Worm (Caenorhabditis elegans) whole organism, L4 larva: Measurements from ENCODE around the gene F19C7.8.

Source experiments
- D1046.2 ChIP-seq: fragments of 200-800 bp; sonication (Bioruptor generic); IDR thresholded peaks from 2 replicates; pipeline ENCODE4 v1.3.6; 2022; ENCODE audit warnings: missing genetic modification characterization, missing compliant biosample characterization
- F49E8.2 ChIP-seq: sonication (generic microtip); optimal IDR thresholded peaks from 2 replicates; lab custom pipeline; 2016; ENCODE audit warnings: missing compliant biosample characterization, mild to moderate bottlenecking, missing genetic modification characterization, borderline replicate concordance
- Y48G9A.11 ChIP-seq: fragments of 200-800 bp; sonication (Bioruptor generic); IDR thresholded peaks from 2 replicates; pipeline ENCODE4 v1.3.6; 2022; ENCODE audit warnings: missing genetic modification reagents, missing genetic modification characterization, missing compliant biosample characterization
- ZK546.5 ChIP-seq, 2 experiments: sonication (generic microtip); optimal IDR thresholded peaks; 2 replicates each; lab custom pipeline; 2017; ENCODE audit warnings: missing biosample characterization in 2 of 2, missing genetic modification characterization in 2 of 2
- aha-1 ChIP-seq: fragments of 150-350 bp; peaks from one replicate; lab custom pipeline; 2014; ENCODE audit warnings: missing biosample characterization, missing genetic modification characterization
- ama-1 ChIP-seq: fragments of 150-350 bp; optimal IDR thresholded peaks from 2 replicates; lab custom pipeline; 2014; ENCODE audit warnings: inconsistent platforms, mixed read lengths
- arid-1 ChIP-seq: fragments of 200-800 bp; sonication (Bioruptor generic); conservative IDR thresholded peaks from 2 replicates; pipeline ENCODE4 v1.3.6; 2022; ENCODE audit warnings: missing genetic modification reagents, missing genetic modification characterization, missing compliant biosample characterization
- ceh-28 ChIP-seq: fragments of 150-350 bp; optimal IDR thresholded peaks from 2 replicates; lab custom pipeline; 2014; ENCODE audit warnings: missing biosample characterization, missing genetic modification reagents, missing genetic modification characterization
- ceh-62 ChIP-seq: sonication (generic microtip); optimal IDR thresholded peaks from 2 replicates; lab custom pipeline; 2017; ENCODE audit warnings: missing biosample characterization, missing genetic modification characterization
- ceh-82 ChIP-seq: sonication (generic microtip); optimal IDR thresholded peaks from 2 replicates; lab custom pipeline; 2017; ENCODE audit warnings: missing biosample characterization, missing genetic modification characterization
- ctbp-1 ChIP-seq: fragments of 200-800 bp; sonication (Bioruptor generic); IDR thresholded peaks from 2 replicates; pipeline ENCODE4 v1.3.6; 2022; ENCODE audit warnings: missing genetic modification reagents, missing genetic modification characterization, missing compliant biosample characterization
- daf-16 ChIP-seq, 3 experiments: sonication (generic microtip); optimal IDR thresholded peaks; 2 replicates each; lab custom pipeline; 2016 to 2017; ENCODE audit warnings: missing genetic modification characterization in 3 of 3, missing genetic modification reagents in 3 of 3, mild to moderate bottlenecking in 2 of 3, missing compliant biosample characterization in 2 of 3, missing biosample characterization in 1 of 3, moderate library complexity in 1 of 3
- daf-19 ChIP-seq: fragments of 200-800 bp; sonication (Bioruptor generic); conservative IDR thresholded peaks from 2 replicates; pipeline ENCODE4 v1.3.6; 2022; ENCODE audit warnings: missing genetic modification characterization, missing compliant biosample characterization
- daf-8 ChIP-seq: fragments of 200-800 bp; sonication (Bioruptor generic); IDR thresholded peaks from 2 replicates; pipeline ENCODE4 v1.3.6; 2022; ENCODE audit warnings: missing genetic modification characterization, missing compliant biosample characterization
- dmd-6 ChIP-seq: fragments of 200-800 bp; sonication (Bioruptor generic); IDR thresholded peaks from 2 replicates; pipeline ENCODE4 v1.3.6; 2022; ENCODE audit warnings: missing genetic modification reagents, missing genetic modification characterization, missing compliant biosample characterization
- dmd-8 ChIP-seq: fragments of 200-800 bp; sonication (Bioruptor generic); IDR thresholded peaks from 2 replicates; pipeline ENCODE4 v1.3.6; 2022; ENCODE audit warnings: missing genetic modification characterization, missing compliant biosample characterization
- hlh-11 ChIP-seq: fragments of 200-800 bp; sonication (Bioruptor generic); optimal IDR thresholded peaks from 2 replicates; lab custom pipeline; 2018; ENCODE audit warnings: mild to moderate bottlenecking, missing genetic modification characterization, missing compliant biosample characterization
- hlh-30 ChIP-seq: sonication (generic microtip); optimal IDR thresholded peaks from 2 replicates; lab custom pipeline; 2017; ENCODE audit warnings: antibody characterized with exemption, mild to moderate bottlenecking, missing genetic modification characterization, missing compliant biosample characterization; ENCODE audit not compliant: insufficient read depth
- jun-1 ChIP-seq: fragments of 150-350 bp; optimal IDR thresholded peaks from 2 replicates; lab custom pipeline; 2014; ENCODE audit warnings: missing biosample characterization, missing genetic modification reagents, missing genetic modification characterization
- lir-3 ChIP-seq: sonication (generic microtip); optimal IDR thresholded peaks from 2 replicates; lab custom pipeline; 2016; ENCODE audit warnings: mild to moderate bottlenecking, missing genetic modification characterization, missing compliant biosample characterization
- madf-5 ChIP-seq, 2 experiments: fragments of 200-800 bp; sonication (Bioruptor generic); IDR thresholded peaks; 2 replicates each; pipeline ENCODE4 v1.3.6; 2022; ENCODE audit warnings: missing compliant biosample characterization in 2 of 2, missing genetic modification characterization in 2 of 2
- mdt-29 ChIP-seq: fragments of 200-800 bp; sonication (Bioruptor generic); IDR thresholded peaks from 2 replicates; pipeline ENCODE4 v1.3.6; 2022; ENCODE audit warnings: missing genetic modification reagents, missing genetic modification characterization, missing compliant biosample characterization
- mes-2 ChIP-seq: sonication (generic microtip); optimal IDR thresholded peaks from 2 replicates; lab custom pipeline; 2016; ENCODE audit warnings: missing genotype, mild to moderate bottlenecking, missing genetic modification characterization, missing compliant biosample characterization; ENCODE audit not compliant: poor library complexity, severe bottlenecking
- nhr-25 ChIP-seq: sonication (generic microtip); optimal IDR thresholded peaks from 2 replicates; lab custom pipeline; 2017; ENCODE audit warnings: missing genetic modification characterization, mild to moderate bottlenecking, missing compliant biosample characterization, antibody characterized with exemption, moderate library complexity, borderline replicate concordance; ENCODE audit not compliant: insufficient read depth
- nhr-28 ChIP-seq: fragments of 150-350 bp; optimal IDR thresholded peaks from 2 replicates; lab custom pipeline; 2014; ENCODE audit warnings: missing biosample characterization, missing genetic modification characterization
- nhr-41 ChIP-seq: fragments of 200-800 bp; sonication (Bioruptor generic); IDR thresholded peaks from 2 replicates; pipeline ENCODE4 v1.3.6; 2022; ENCODE audit warnings: missing genetic modification reagents, missing genetic modification characterization, missing compliant biosample characterization
- nhr-42 ChIP-seq: fragments of 200-800 bp; sonication (Bioruptor generic); IDR thresholded peaks from 2 replicates; pipeline ENCODE4 v1.3.6; 2022; ENCODE audit warnings: missing genetic modification characterization, missing compliant biosample characterization
- pha-4 ChIP-seq, 2 experiments: fragments of 150-350 bp in 1 of 2; fragments of 200-800 bp in 1 of 2; sonication (Bioruptor generic) in 1 of 2; IDR thresholded peaks in 1 of 2; optimal IDR thresholded peaks in 1 of 2; 2 replicates each; pipeline versions ENCODE4 v1.3.6 to Lab custom; 2014 to 2022; ENCODE audit warnings: missing genetic modification characterization in 2 of 2, missing genetic modification reagents in 2 of 2, missing biosample characterization in 1 of 2, missing compliant biosample characterization in 1 of 2
- php-3 ChIP-seq: fragments of 200-800 bp; sonication (Bioruptor generic); IDR thresholded peaks from 2 replicates; pipeline ENCODE4 v1.3.6; 2022; ENCODE audit warnings: missing genetic modification reagents, missing genetic modification characterization, missing compliant biosample characterization
- pqm-1 ChIP-seq: sonication (generic microtip); optimal IDR thresholded peaks from 2 replicates; lab custom pipeline; 2017; ENCODE audit warnings: missing biosample characterization, missing genetic modification characterization
- sdz-12 ChIP-seq: fragments of 200-800 bp; sonication (Bioruptor generic); optimal IDR thresholded peaks from 2 replicates; lab custom pipeline; 2018; ENCODE audit warnings: mild to moderate bottlenecking, missing genetic modification characterization, missing compliant biosample characterization
- snpc-1.2 ChIP-seq: fragments of 200-800 bp; sonication (Bioruptor generic); IDR thresholded peaks from 2 replicates; pipeline ENCODE4 v1.3.6; 2022; ENCODE audit warnings: missing genetic modification reagents, missing genetic modification characterization, missing compliant biosample characterization
- spr-3 ChIP-seq: fragments of 200-800 bp; sonication (Bioruptor generic); optimal IDR thresholded peaks from 2 replicates; lab custom pipeline; 2018; ENCODE audit warnings: mild to moderate bottlenecking, missing genetic modification characterization, missing compliant biosample characterization
- unc-62 ChIP-seq, 3 experiments: fragments of 150-350 bp in 1 of 3; sonication (generic microtip); optimal IDR thresholded peaks in 2 of 3; peaks in 1 of 3; 1 replicate in 1 of 3; 2 replicates in 2 of 3; lab custom pipeline; 2014 to 2017; ENCODE audit warnings: missing biosample characterization in 3 of 3, missing genetic modification characterization in 3 of 3, missing genetic modification reagents in 3 of 3, missing genotype in 1 of 3
- zfp-2 ChIP-seq: sonication (generic microtip); optimal IDR thresholded peaks from 2 replicates; lab custom pipeline; 2016; ENCODE audit warnings: mild to moderate bottlenecking, missing genetic modification characterization, missing compliant biosample characterization
- zip-11 ChIP-seq: fragments of 200-800 bp; sonication (Bioruptor generic); IDR thresholded peaks from 2 replicates; pipeline ENCODE4 v1.3.6; 2022; ENCODE audit warnings: missing genetic modification characterization, missing compliant biosample characterization

The F19C7.8 gene

ce11 chrIV:4562599-4563116 lies 75.2 kb downstream of the F19C7.8 start, which contains the start of gene igeg-1:
igeg-1 (plus strand) TSS chrIV:4562649.
- no peak for TF ChIP-seq snpc-1.2 (GFP tag; lab: Robert Waterston, UW)
- TF ChIP-seq nhr-25: no peak
- TF ChIP-seq ceh-62: no peak
- TF ChIP-seq madf-5 (GFP tag; IDR thresholded peaks at IDR 0.05; lab: Robert Waterston, UW): no peak
- no peak for TF ChIP-seq lir-3 (tag; lab: Kevin White, UChicago)
- no peak for TF ChIP-seq D1046.2 (GFP tag; lab: Robert Waterston, UW)
- TF ChIP-seq daf-19 (GFP tag; lab: Robert Waterston, UW): no peak
- TF ChIP-seq ama-1 (lab: Kevin White, UChicago): peak; percentile 23
- no peak for TF ChIP-seq zfp-2 (tag; lab: Kevin White, UChicago)
- no peak for TF ChIP-seq daf-16 (GFP tag; optimal IDR thresholded peaks at IDR 0.05; lab: Kevin White, UChicago)
- no peak for TF ChIP-seq daf-16 (tag; optimal IDR thresholded peaks at IDR 0.05; lab: Kevin White, UChicago)
- TF ChIP-seq unc-62 (GFP tag; optimal IDR thresholded peaks at IDR 0.05 in 1 of 2; lab: Kevin White, UChicago): no peak
- no peak for TF ChIP-seq unc-62 (tag; optimal IDR thresholded peaks at IDR 0.05; lab: Kevin White, UChicago)
- TF ChIP-seq spr-3 (GFP tag; lab: Kevin White, UChicago): no peak
- no peak for TF ChIP-seq mdt-29 (GFP tag; lab: Robert Waterston, UW)
- peak; percentile 33 for TF ChIP-seq nhr-28 (tag; lab: Kevin White, UChicago)
- no peak for TF ChIP-seq zip-11 (GFP tag; lab: Robert Waterston, UW)
- no peak for TF ChIP-seq ceh-28 (tag; lab: Kevin White, UChicago)
- no peak for TF ChIP-seq pha-4 (GFP tag; IDR thresholded peaks at IDR 0.05; lab: Robert Waterston, UW)
- TF ChIP-seq pha-4 (tag; optimal IDR thresholded peaks at IDR 0.05; lab: Kevin White, UChicago): no peak
- no peak for TF ChIP-seq jun-1 (tag; lab: Kevin White, UChicago)
- no peak for TF ChIP-seq sdz-12 (GFP tag; lab: Kevin White, UChicago)
- TF ChIP-seq mes-2 (tag; lab: Kevin White, UChicago): no peak
- TF ChIP-seq hlh-11 (tag; lab: Kevin White, UChicago): no peak
- TF ChIP-seq ZK546.5 (tag; optimal IDR thresholded peaks at IDR 0.05; lab: Kevin White, UChicago): no peak
- no peak for TF ChIP-seq nhr-41 (GFP tag; lab: Robert Waterston, UW)
- TF ChIP-seq F49E8.2: no peak
- no peak for TF ChIP-seq nhr-42 (GFP tag; lab: Robert Waterston, UW)
- TF ChIP-seq ctbp-1 (GFP tag; lab: Robert Waterston, UW): no peak
- no peak for TF ChIP-seq php-3 (GFP tag; lab: Robert Waterston, UW)
- no peak for TF ChIP-seq ceh-82 (tag; lab: Kevin White, UChicago)
- peak; percentile 70 for TF ChIP-seq pqm-1 (tag; lab: Kevin White, UChicago)
- TF ChIP-seq dmd-8 (GFP tag; lab: Robert Waterston, UW): no peak
- TF ChIP-seq hlh-30: no peak
- no peak for TF ChIP-seq arid-1 (GFP tag; lab: Robert Waterston, UW)
- peak; percentile 96 for TF ChIP-seq aha-1 (tag; lab: Kevin White, UChicago)
- no peak for TF ChIP-seq daf-8 (GFP tag; lab: Robert Waterston, UW)
- TF ChIP-seq Y48G9A.11 (GFP tag; lab: Robert Waterston, UW): no peak
- peak; percentile 48; the same call in 1 of the 2 replicates for TF ChIP-seq dmd-6 (GFP tag; lab: Robert Waterston, UW)
